Worm (Caenorhabditis elegans) whole organism, L1 larva: ENCODE results near the gene F59B10.2.

Source experiments
- C16A3.4 ChIP-seq: fragments of 150-350 bp; optimal IDR thresholded peaks from 2 replicates; lab custom pipeline; 2014; ENCODE audit warnings: missing biosample characterization, missing genetic modification characterization
- Y116A8C.19 ChIP-seq: sonication (generic microtip); optimal IDR thresholded peaks from 2 replicates; lab custom pipeline; 2016; ENCODE audit warnings: missing compliant biosample characterization, missing genetic modification characterization, borderline replicate concordance
- aly-2 ChIP-seq: fragments of 150-350 bp; optimal IDR thresholded peaks from 2 replicates; lab custom pipeline; 2014; ENCODE audit warnings: missing biosample characterization, missing genetic modification characterization
- ama-1 ChIP-seq: fragments of 150-350 bp; optimal IDR thresholded peaks from 2 replicates; lab custom pipeline; 2014
- blmp-1 ChIP-seq: fragments of 150-350 bp; optimal IDR thresholded peaks from 2 replicates; lab custom pipeline; 2014; ENCODE audit warnings: missing biosample characterization, missing genetic modification characterization
- dsc-1 ChIP-seq: sonication (generic microtip); optimal IDR thresholded peaks from 2 replicates; lab custom pipeline; 2016; ENCODE audit warnings: mild to moderate bottlenecking, missing genetic modification characterization, missing compliant biosample characterization
- efl-1 ChIP-seq, 4 experiments: fragments of 150-350 bp; optimal IDR thresholded peaks in 3 of 4; peaks in 1 of 4; 1 replicate in 1 of 4; 2 replicates in 3 of 4; lab custom pipeline; 2014; ENCODE audit warnings: missing biosample characterization in 2 of 4, missing genetic modification characterization in 2 of 4, missing genetic modification reagents in 2 of 4
- egl-13 ChIP-seq: sonication (generic microtip); optimal IDR thresholded peaks from 2 replicates; lab custom pipeline; 2016; ENCODE audit warnings: missing genotype, missing genetic modification reagents, missing genetic modification characterization, missing compliant biosample characterization
- ets-5 ChIP-seq: fragments of 200-800 bp; sonication (Bioruptor generic); IDR thresholded peaks from 2 replicates; pipeline ENCODE4 v1.3.6; 2022; ENCODE audit warnings: missing genetic modification characterization, missing compliant biosample characterization
- fkh-4 ChIP-seq: sonication (generic microtip); optimal IDR thresholded peaks from 2 replicates; lab custom pipeline; 2016; ENCODE audit warnings: missing compliant biosample characterization, missing genetic modification characterization, borderline replicate concordance
- fkh-8 ChIP-seq: sonication (generic microtip); optimal IDR thresholded peaks from 2 replicates; lab custom pipeline; 2016; ENCODE audit warnings: mild to moderate bottlenecking, missing genetic modification characterization, missing compliant biosample characterization
- grh-1 ChIP-seq: fragments of 200-800 bp; sonication (Bioruptor generic); IDR thresholded peaks from 2 replicates; pipeline ENCODE4 v1.3.6; 2022; ENCODE audit warnings: missing genetic modification reagents, missing genetic modification characterization, missing compliant biosample characterization
- hlh-17 ChIP-seq: fragments of 200-800 bp; sonication (Bioruptor generic); optimal IDR thresholded peaks from 2 replicates; lab custom pipeline; 2018; ENCODE audit warnings: missing genetic modification characterization, mild to moderate bottlenecking, missing compliant biosample characterization, moderate library complexity, borderline replicate concordance
- jun-1 ChIP-seq: fragments of 150-350 bp; optimal IDR thresholded peaks from 2 replicates; lab custom pipeline; 2014; ENCODE audit warnings: missing biosample characterization, missing genetic modification reagents, missing genetic modification characterization
- lin-15B ChIP-seq: fragments of 150-350 bp; sonication (generic microtip); optimal IDR thresholded peaks from 3 replicates; lab custom pipeline; 2014; ENCODE audit warnings: missing biosample characterization, missing genetic modification characterization
- lin-35 ChIP-seq, 2 experiments: fragments of 150-350 bp; optimal IDR thresholded peaks; 2 replicates each; lab custom pipeline; 2014; ENCODE audit warnings: missing biosample characterization in 2 of 2, missing genetic modification characterization in 2 of 2, missing genetic modification reagents in 2 of 2
- lir-3 ChIP-seq: sonication (generic microtip); optimal IDR thresholded peaks from 2 replicates; lab custom pipeline; 2016; ENCODE audit warnings: mild to moderate bottlenecking, missing genetic modification characterization, moderate library complexity, missing compliant biosample characterization; ENCODE audit not compliant: poor library complexity
- lsy-2 ChIP-seq, 2 experiments: fragments of 150-350 bp; optimal IDR thresholded peaks; 2 replicates each; lab custom pipeline; 2014; ENCODE audit warnings: missing biosample characterization in 2 of 2, missing genetic modification characterization in 2 of 2
- mep-1 ChIP-seq: fragments of 150-350 bp; optimal IDR thresholded peaks from 2 replicates; lab custom pipeline; 2014; ENCODE audit warnings: missing biosample characterization, missing genetic modification characterization
- nhr-11 ChIP-seq: fragments of 150-350 bp; optimal IDR thresholded peaks from 2 replicates; lab custom pipeline; 2014; ENCODE audit warnings: missing biosample characterization, missing genetic modification characterization
- nhr-12 ChIP-seq: sonication (generic microtip); optimal IDR thresholded peaks from 2 replicates; lab custom pipeline; 2017; ENCODE audit warnings: missing biosample characterization, missing genetic modification characterization
- nhr-19 ChIP-seq: fragments of 200-800 bp; sonication (Bioruptor generic); conservative IDR thresholded peaks from 2 replicates; pipeline ENCODE4 v1.3.6; 2022; ENCODE audit warnings: missing genetic modification characterization, missing compliant biosample characterization
- nhr-20 ChIP-seq: sonication (generic microtip); optimal IDR thresholded peaks from 2 replicates; lab custom pipeline; 2016; ENCODE audit warnings: mild to moderate bottlenecking, missing genetic modification characterization, missing compliant biosample characterization
- nhr-47 ChIP-seq: sonication (generic microtip); optimal IDR thresholded peaks from 2 replicates; lab custom pipeline; 2016; ENCODE audit warnings: mild to moderate bottlenecking, missing genetic modification characterization, moderate library complexity, missing compliant biosample characterization
- nhr-71 ChIP-seq: sonication (generic microtip); optimal IDR thresholded peaks from 2 replicates; lab custom pipeline; 2016; ENCODE audit warnings: mild to moderate bottlenecking, missing genetic modification characterization, moderate library complexity, missing compliant biosample characterization
- nhr-85 ChIP-seq: sonication (generic microtip); peaks from one replicate; lab custom pipeline; 2016; ENCODE audit warnings: missing genetic modification characterization, inconsistent platforms, missing compliant biosample characterization
- pag-3 ChIP-seq: sonication (generic microtip); optimal IDR thresholded peaks from 2 replicates; lab custom pipeline; 2017; ENCODE audit warnings: missing genetic modification characterization, mild to moderate bottlenecking, missing compliant biosample characterization, antibody characterized with exemption, borderline replicate concordance; ENCODE audit not compliant: insufficient read depth
- pqm-1 ChIP-seq: sonication (generic microtip); optimal IDR thresholded peaks from 3 replicates; lab custom pipeline; 2017; ENCODE audit warnings: missing biosample characterization, missing genetic modification characterization
- rnt-1 ChIP-seq: sonication (generic microtip); optimal IDR thresholded peaks from 2 replicates; lab custom pipeline; 2016; ENCODE audit warnings: mild to moderate bottlenecking, missing genetic modification characterization, moderate library complexity, missing compliant biosample characterization
- skn-1 ChIP-seq: fragments of 150-350 bp; optimal IDR thresholded peaks from 2 replicates; lab custom pipeline; 2014; ENCODE audit warnings: missing biosample characterization, missing genetic modification characterization
- snpc-4 ChIP-seq: fragments of 150-350 bp; optimal IDR thresholded peaks from 2 replicates; lab custom pipeline; 2014; ENCODE audit warnings: missing biosample characterization, missing genetic modification characterization
- snu-23 ChIP-seq: sonication (generic microtip); optimal IDR thresholded peaks from 2 replicates; lab custom pipeline; 2016; ENCODE audit warnings: missing genetic modification characterization, missing compliant biosample characterization
- sptf-1 ChIP-seq: fragments of 150-350 bp; optimal IDR thresholded peaks from 2 replicates; lab custom pipeline; 2014; ENCODE audit warnings: missing biosample characterization, missing genetic modification characterization
- unc-62 ChIP-seq: fragments of 150-350 bp; optimal IDR thresholded peaks from 2 replicates; lab custom pipeline; 2014; ENCODE audit warnings: missing biosample characterization, missing genetic modification reagents, missing genetic modification characterization
- xbp-1 ChIP-seq: sonication (generic microtip); optimal IDR thresholded peaks from 2 replicates; lab custom pipeline; 2016; ENCODE audit warnings: missing genetic modification characterization, missing compliant biosample characterization
- zag-1 ChIP-seq: fragments of 150-350 bp; optimal IDR thresholded peaks from 2 replicates; lab custom pipeline; 2014; ENCODE audit warnings: missing biosample characterization, missing genetic modification characterization
- zip-4 ChIP-seq: fragments of 200-800 bp; sonication (Bioruptor generic); optimal IDR thresholded peaks from 2 replicates; lab custom pipeline; 2018; ENCODE audit warnings: mild to moderate bottlenecking, missing genetic modification characterization, moderate library complexity, missing compliant biosample characterization
- ztf-11 ChIP-seq, 2 experiments: sonication (generic microtip); optimal IDR thresholded peaks; 2 replicates each; lab custom pipeline; 2016 to 2017; ENCODE audit warnings: missing genetic modification characterization in 2 of 2, missing biosample characterization in 1 of 2, missing compliant biosample characterization in 1 of 2

The F59B10.2 gene

ce11 chrII:10547311-10547710, 37.7 kb upstream of the F59B10.2 start:
- TF ChIP-seq grh-1 (GFP tag; lab: Robert Waterston, UW), result peak; percentile 33; the same call in 1 of the 2 replicates
- peak; percentile 67 for TF ChIP-seq nhr-85 (tag; lab: Kevin White, UChicago)
- TF ChIP-seq ets-5 (GFP tag; lab: Robert Waterston, UW), result 0 out of 2 replicates have a peak, but pooled peaks have one; percentile 44
- no peak for TF ChIP-seq unc-62
- no peak for TF ChIP-seq snpc-4
- TF ChIP-seq lin-35 (GFP tag; optimal IDR thresholded peaks at IDR 0.05; lab: Kevin White, UChicago), result peak in 1 of 2 experiments; percentile 3
- TF ChIP-seq aly-2 (tag; lab: Kevin White, UChicago), result no peak

ce11 chrII:10546784-10547087, 37.1 kb upstream of the F59B10.2 start:
- TF ChIP-seq xbp-1 (tag; lab: Kevin White, UChicago) (no peak), snu-23 (GFP tag; lab: Kevin White, UChicago) (peak; percentile 6), zag-1 (tag; lab: Kevin White, UChicago) (no peak), nhr-19 (no peak), ets-5 (GFP tag; lab: Robert Waterston, UW) (no peak), pqm-1 (tag; lab: Kevin White, UChicago) (no peak), jun-1 (tag; lab: Kevin White, UChicago) (no peak), ztf-11 (tag; optimal IDR thresholded peaks at IDR 0.05; lab: Kevin White, UChicago) (peak in 1 of 2 experiments; percentile 8), nhr-47 (tag; lab: Kevin White, UChicago) (no peak), nhr-12 (tag; lab: Kevin White, UChicago) (no peak), nhr-11 (no peak), egl-13 (tag; lab: Kevin White, UChicago) (no peak), fkh-8 (tag; lab: Kevin White, UChicago) (no peak), lir-3 (tag; lab: Kevin White, UChicago) (no peak), Y116A8C.19 (no peak), lsy-2 (tag; optimal IDR thresholded peaks at IDR 0.05; lab: Kevin White, UChicago) (peak in 1 of 2 experiments; percentile 13), mep-1 (tag; lab: Kevin White, UChicago) (no peak), nhr-85 (tag; lab: Kevin White, UChicago) (no peak), lin-15B (tag; lab: Kevin White, UChicago) (no peak), efl-1 (optimal IDR thresholded peaks at IDR 0.05; lab: Kevin White, UChicago) (no peak), efl-1 (GFP tag; optimal IDR thresholded peaks at IDR 0.05 in 1 of 2; lab: Kevin White, UChicago) (peak in 1 of 2 experiments; percentile 81), nhr-20 (tag; lab: Kevin White, UChicago) (no peak), blmp-1 (tag; lab: Kevin White, UChicago) (peak; percentile 21), hlh-17 (GFP tag; lab: Kevin White, UChicago) (no peak), dsc-1 (tag; lab: Kevin White, UChicago) (no peak), zip-4 (GFP tag; lab: Kevin White, UChicago) (peak; percentile 19), skn-1 (no peak), sptf-1 (tag; lab: Kevin White, UChicago) (no peak), rnt-1 (tag; lab: Kevin White, UChicago) (peak; percentile 31), unc-62 (no peak), fkh-4 (tag; lab: Kevin White, UChicago) (no peak), pag-3 (tag; lab: Kevin White, UChicago) (no peak), C16A3.4 (tag; lab: Kevin White, UChicago) (peak; percentile 16), ama-1 (lab: Kevin White, UChicago) (peak; percentile 47), nhr-71 (tag; lab: Kevin White, UChicago) (peak; percentile 43)
- TF ChIP-seq, all 84 proteins: peak for 10
